Worm (Caenorhabditis elegans): ENCODE measurements around the gene lon-3.

DNA sequence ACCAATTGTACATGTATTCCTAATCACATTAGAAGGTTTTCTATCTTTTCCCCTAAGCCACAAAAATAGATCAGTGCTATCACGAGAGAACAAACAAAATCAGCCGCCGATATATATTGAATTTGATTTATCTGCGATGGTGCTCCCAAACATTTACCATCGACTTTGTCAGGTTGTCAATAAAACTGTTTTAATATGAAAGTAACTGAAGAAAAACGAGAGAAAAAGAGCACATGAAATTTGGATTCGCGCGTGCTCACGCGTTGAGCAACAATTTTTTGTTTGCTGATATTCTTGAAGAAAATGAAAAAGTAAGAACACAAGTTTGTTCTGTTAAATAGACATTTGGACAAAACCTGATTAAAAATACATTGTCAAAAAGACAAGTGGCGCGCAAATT, 9.6 kb downstream of the lon-3 start:
- TF ChIP-seq elt-3 (tag; optimal IDR thresholded peaks at IDR 0.05), result no peak
- no peak for TF ChIP-seq snpc-4 (tag; optimal IDR thresholded peaks at IDR 0.05)
- no peak for TF ChIP-seq tbx-8 (GFP tag; optimal IDR thresholded peaks at IDR 0.05)
- no peak for TF ChIP-seq nhr-237 (tag; optimal IDR thresholded peaks at IDR 0.05)
- no peak for TF ChIP-seq pha-4 (tag; optimal IDR thresholded peaks at IDR 0.05)
- TF ChIP-seq mab-5 (tag; optimal IDR thresholded peaks at IDR 0.05), result no peak

All from whole organism, mixed stage, embryonic.